Worm (Caenorhabditis elegans) whole organism, L4 larva: ENCODE data around the gene fbxb-112.

Source experiments
- F10B5.3 ChIP-seq: sonication (generic microtip); optimal IDR thresholded peaks from 2 replicates; lab custom pipeline; 2016; ENCODE audit warnings: mild to moderate bottlenecking, missing genetic modification characterization, missing compliant biosample characterization
- F49E8.2 ChIP-seq: sonication (generic microtip); optimal IDR thresholded peaks from 2 replicates; lab custom pipeline; 2016; ENCODE audit warnings: missing compliant biosample characterization, mild to moderate bottlenecking, missing genetic modification characterization, borderline replicate concordance
- R02D3.7 ChIP-seq: fragments of 150-350 bp; sonication (generic microtip); optimal IDR thresholded peaks from 3 replicates; lab custom pipeline; 2014; ENCODE audit warnings: missing biosample characterization, missing genetic modification characterization
- T20F7.1 ChIP-seq: fragments of 200-800 bp; sonication (Bioruptor generic); optimal IDR thresholded peaks from 2 replicates; lab custom pipeline; 2018; ENCODE audit warnings: mild to moderate bottlenecking, missing genetic modification characterization, missing compliant biosample characterization
- Y48G9A.11 ChIP-seq: fragments of 200-800 bp; sonication (Bioruptor generic); IDR thresholded peaks from 2 replicates; pipeline ENCODE4 v1.3.6; 2022; ENCODE audit warnings: missing genetic modification reagents, missing genetic modification characterization, missing compliant biosample characterization
- Y5F2A.4 ChIP-seq: fragments of 200-800 bp; sonication (Bioruptor generic); optimal IDR thresholded peaks from 2 replicates; lab custom pipeline; 2018; ENCODE audit warnings: mild to moderate bottlenecking, missing genetic modification characterization, missing compliant biosample characterization
- Y75B8A.6 ChIP-seq: fragments of 200-800 bp; sonication (Bioruptor generic); IDR thresholded peaks from 2 replicates; pipeline ENCODE4 v1.3.6; 2022; ENCODE audit warnings: missing genetic modification reagents, missing genetic modification characterization, missing compliant biosample characterization
- ZK337.2 ChIP-seq: fragments of 200-800 bp; sonication (Bioruptor generic); IDR thresholded peaks from 2 replicates; pipeline ENCODE4 v1.3.6; 2022; ENCODE audit warnings: missing genetic modification reagents, missing genetic modification characterization, missing compliant biosample characterization
- ama-1 ChIP-seq: fragments of 150-350 bp; optimal IDR thresholded peaks from 2 replicates; lab custom pipeline; 2014; ENCODE audit warnings: inconsistent platforms, mixed read lengths
- arid-1 ChIP-seq: fragments of 200-800 bp; sonication (Bioruptor generic); conservative IDR thresholded peaks from 2 replicates; pipeline ENCODE4 v1.3.6; 2022; ENCODE audit warnings: missing genetic modification reagents, missing genetic modification characterization, missing compliant biosample characterization
- ceh-28 ChIP-seq: fragments of 150-350 bp; optimal IDR thresholded peaks from 2 replicates; lab custom pipeline; 2014; ENCODE audit warnings: missing biosample characterization, missing genetic modification reagents, missing genetic modification characterization
- ceh-32 ChIP-seq: sonication (generic microtip); optimal IDR thresholded peaks from 2 replicates; lab custom pipeline; 2016; ENCODE audit warnings: mild to moderate bottlenecking, missing genetic modification characterization, missing compliant biosample characterization; ENCODE audit not compliant: poor library complexity
- ceh-44 ChIP-seq: fragments of 200-800 bp; sonication (Bioruptor generic); IDR thresholded peaks from 2 replicates; pipeline ENCODE4 v1.3.6; 2022; ENCODE audit warnings: missing genetic modification reagents, missing genetic modification characterization, missing compliant biosample characterization
- ceh-62 ChIP-seq: sonication (generic microtip); optimal IDR thresholded peaks from 2 replicates; lab custom pipeline; 2017; ENCODE audit warnings: missing biosample characterization, missing genetic modification characterization
- ctbp-1 ChIP-seq: fragments of 200-800 bp; sonication (Bioruptor generic); IDR thresholded peaks from 2 replicates; pipeline ENCODE4 v1.3.6; 2022; ENCODE audit warnings: missing genetic modification reagents, missing genetic modification characterization, missing compliant biosample characterization
- daf-12 ChIP-seq: fragments of 150-350 bp; optimal IDR thresholded peaks from 2 replicates; lab custom pipeline; 2014; ENCODE audit warnings: missing biosample characterization, missing genetic modification reagents, missing genetic modification characterization
- daf-16 ChIP-seq, 3 experiments: sonication (generic microtip); optimal IDR thresholded peaks; 2 replicates each; lab custom pipeline; 2016 to 2017; ENCODE audit warnings: missing genetic modification characterization in 3 of 3, missing genetic modification reagents in 3 of 3, mild to moderate bottlenecking in 2 of 3, missing compliant biosample characterization in 2 of 3, missing biosample characterization in 1 of 3, moderate library complexity in 1 of 3
- dmd-8 ChIP-seq: fragments of 200-800 bp; sonication (Bioruptor generic); IDR thresholded peaks from 2 replicates; pipeline ENCODE4 v1.3.6; 2022; ENCODE audit warnings: missing genetic modification characterization, missing compliant biosample characterization
- duxl-1 ChIP-seq: sonication (generic microtip); optimal IDR thresholded peaks from 2 replicates; lab custom pipeline; 2016; ENCODE audit warnings: mild to moderate bottlenecking, missing genetic modification characterization, moderate library complexity, missing compliant biosample characterization; ENCODE audit not compliant: poor library complexity
- dve-1 ChIP-seq: sonication (generic microtip); optimal IDR thresholded peaks from 2 replicates; lab custom pipeline; 2017; ENCODE audit warnings: antibody characterized with exemption, mild to moderate bottlenecking, missing genetic modification characterization, missing compliant biosample characterization; ENCODE audit not compliant: insufficient read depth
- egl-27 ChIP-seq: sonication (generic microtip); optimal IDR thresholded peaks from 3 replicates; lab custom pipeline; 2017; ENCODE audit warnings: missing biosample characterization, missing genetic modification reagents, missing genetic modification characterization
- hlh-30 ChIP-seq: sonication (generic microtip); optimal IDR thresholded peaks from 2 replicates; lab custom pipeline; 2017; ENCODE audit warnings: antibody characterized with exemption, mild to moderate bottlenecking, missing genetic modification characterization, missing compliant biosample characterization; ENCODE audit not compliant: insufficient read depth
- hmg-1.1 ChIP-seq: fragments of 200-800 bp; sonication (Bioruptor generic); IDR thresholded peaks from 2 replicates; pipeline ENCODE4 v1.3.6; 2022; ENCODE audit warnings: missing genetic modification reagents, missing genetic modification characterization, missing compliant biosample characterization
- lim-7 ChIP-seq: fragments of 200-800 bp; sonication (Bioruptor generic); IDR thresholded peaks from 2 replicates; pipeline ENCODE4 v1.3.6; 2022; ENCODE audit warnings: missing genetic modification characterization, missing compliant biosample characterization
- lin-15B ChIP-seq: fragments of 150-350 bp; sonication (generic microtip); optimal IDR thresholded peaks from 3 replicates; lab custom pipeline; 2014; ENCODE audit warnings: missing biosample characterization, missing genetic modification characterization
- lin-38 ChIP-seq: fragments of 200-800 bp; sonication (Bioruptor generic); IDR thresholded peaks from 2 replicates; pipeline ENCODE4 v1.3.6; 2022; ENCODE audit warnings: missing genetic modification reagents, missing genetic modification characterization, missing compliant biosample characterization
- lir-3 ChIP-seq: sonication (generic microtip); optimal IDR thresholded peaks from 2 replicates; lab custom pipeline; 2016; ENCODE audit warnings: mild to moderate bottlenecking, missing genetic modification characterization, missing compliant biosample characterization
- lsy-2 ChIP-seq, 2 experiments: fragments of 150-350 bp in 1 of 2; sonication (generic microtip) in 1 of 2; optimal IDR thresholded peaks; 2 replicates each; lab custom pipeline; 2014 to 2017; ENCODE audit warnings: missing biosample characterization in 2 of 2, missing genetic modification characterization in 2 of 2
- mdt-29 ChIP-seq: fragments of 200-800 bp; sonication (Bioruptor generic); IDR thresholded peaks from 2 replicates; pipeline ENCODE4 v1.3.6; 2022; ENCODE audit warnings: missing genetic modification reagents, missing genetic modification characterization, missing compliant biosample characterization
- mep-1 ChIP-seq: fragments of 150-350 bp; sonication (generic microtip); optimal IDR thresholded peaks from 3 replicates; lab custom pipeline; 2014; ENCODE audit warnings: missing biosample characterization, missing genetic modification characterization
- mxl-3 ChIP-seq: fragments of 200-800 bp; sonication (Bioruptor generic); optimal IDR thresholded peaks from 2 replicates; lab custom pipeline; 2018; ENCODE audit warnings: mild to moderate bottlenecking, missing genetic modification characterization, missing compliant biosample characterization
- nhr-102 ChIP-seq: sonication (generic microtip); optimal IDR thresholded peaks from 2 replicates; lab custom pipeline; 2016; ENCODE audit warnings: mild to moderate bottlenecking, missing genetic modification characterization, moderate library complexity, missing compliant biosample characterization
- nhr-237 ChIP-seq: sonication (generic microtip); optimal IDR thresholded peaks from 2 replicates; lab custom pipeline; 2017; ENCODE audit warnings: missing biosample characterization, missing genetic modification characterization
- nhr-25 ChIP-seq: sonication (generic microtip); optimal IDR thresholded peaks from 2 replicates; lab custom pipeline; 2017; ENCODE audit warnings: missing genetic modification characterization, mild to moderate bottlenecking, missing compliant biosample characterization, antibody characterized with exemption, moderate library complexity, borderline replicate concordance; ENCODE audit not compliant: insufficient read depth
- nhr-41 ChIP-seq: fragments of 200-800 bp; sonication (Bioruptor generic); IDR thresholded peaks from 2 replicates; pipeline ENCODE4 v1.3.6; 2022; ENCODE audit warnings: missing genetic modification reagents, missing genetic modification characterization, missing compliant biosample characterization
- nhr-48 ChIP-seq: sonication (generic microtip); optimal IDR thresholded peaks from 2 replicates; lab custom pipeline; 2016; ENCODE audit warnings: mild to moderate bottlenecking, missing genetic modification characterization, missing compliant biosample characterization
- nhr-76 ChIP-seq: fragments of 150-350 bp; optimal IDR thresholded peaks from 2 replicates; lab custom pipeline; 2014; ENCODE audit warnings: missing biosample characterization, missing genetic modification characterization
- pha-4 ChIP-seq, 2 experiments: fragments of 150-350 bp in 1 of 2; fragments of 200-800 bp in 1 of 2; sonication (Bioruptor generic) in 1 of 2; IDR thresholded peaks in 1 of 2; optimal IDR thresholded peaks in 1 of 2; 2 replicates each; pipeline versions ENCODE4 v1.3.6 to Lab custom; 2014 to 2022; ENCODE audit warnings: missing genetic modification characterization in 2 of 2, missing genetic modification reagents in 2 of 2, missing biosample characterization in 1 of 2, missing compliant biosample characterization in 1 of 2
- skn-1 ChIP-seq: fragments of 150-350 bp; optimal IDR thresholded peaks from 2 replicates; lab custom pipeline; 2014; ENCODE audit warnings: missing biosample characterization, missing genetic modification characterization
- snpc-4 ChIP-seq: fragments of 150-350 bp; optimal IDR thresholded peaks from 2 replicates; lab custom pipeline; 2014; ENCODE audit warnings: missing biosample characterization, missing genetic modification characterization
- spr-1 ChIP-seq: sonication (generic microtip); optimal IDR thresholded peaks from 2 replicates; lab custom pipeline; 2016; ENCODE audit warnings: mild to moderate bottlenecking, missing genetic modification characterization, missing compliant biosample characterization
- tag-97 ChIP-seq: fragments of 200-800 bp; sonication (Bioruptor generic); IDR thresholded peaks from 2 replicates; pipeline ENCODE4 v1.3.6; 2022; ENCODE audit warnings: missing genetic modification characterization, missing compliant biosample characterization
- zag-1 ChIP-seq: fragments of 150-350 bp; optimal IDR thresholded peaks from 2 replicates; lab custom pipeline; 2014; ENCODE audit warnings: missing biosample characterization, missing genetic modification characterization
- zfp-3 ChIP-seq: fragments of 200-800 bp; sonication (Bioruptor generic); conservative IDR thresholded peaks from 2 replicates; pipeline ENCODE4 v1.3.6; 2022; ENCODE audit warnings: missing genetic modification reagents, missing genetic modification characterization, missing compliant biosample characterization
- zip-11 ChIP-seq: fragments of 200-800 bp; sonication (Bioruptor generic); IDR thresholded peaks from 2 replicates; pipeline ENCODE4 v1.3.6; 2022; ENCODE audit warnings: missing genetic modification characterization, missing compliant biosample characterization
- zip-2 ChIP-seq: fragments of 150-350 bp; optimal IDR thresholded peaks from 2 replicates; lab custom pipeline; 2014; ENCODE audit warnings: missing biosample characterization, missing genetic modification characterization
- ztf-7 ChIP-seq: fragments of 150-350 bp; optimal IDR thresholded peaks from 2 replicates; lab custom pipeline; 2014; ENCODE audit warnings: missing biosample characterization, missing genetic modification characterization

fbxb-112 gene

DNA sequence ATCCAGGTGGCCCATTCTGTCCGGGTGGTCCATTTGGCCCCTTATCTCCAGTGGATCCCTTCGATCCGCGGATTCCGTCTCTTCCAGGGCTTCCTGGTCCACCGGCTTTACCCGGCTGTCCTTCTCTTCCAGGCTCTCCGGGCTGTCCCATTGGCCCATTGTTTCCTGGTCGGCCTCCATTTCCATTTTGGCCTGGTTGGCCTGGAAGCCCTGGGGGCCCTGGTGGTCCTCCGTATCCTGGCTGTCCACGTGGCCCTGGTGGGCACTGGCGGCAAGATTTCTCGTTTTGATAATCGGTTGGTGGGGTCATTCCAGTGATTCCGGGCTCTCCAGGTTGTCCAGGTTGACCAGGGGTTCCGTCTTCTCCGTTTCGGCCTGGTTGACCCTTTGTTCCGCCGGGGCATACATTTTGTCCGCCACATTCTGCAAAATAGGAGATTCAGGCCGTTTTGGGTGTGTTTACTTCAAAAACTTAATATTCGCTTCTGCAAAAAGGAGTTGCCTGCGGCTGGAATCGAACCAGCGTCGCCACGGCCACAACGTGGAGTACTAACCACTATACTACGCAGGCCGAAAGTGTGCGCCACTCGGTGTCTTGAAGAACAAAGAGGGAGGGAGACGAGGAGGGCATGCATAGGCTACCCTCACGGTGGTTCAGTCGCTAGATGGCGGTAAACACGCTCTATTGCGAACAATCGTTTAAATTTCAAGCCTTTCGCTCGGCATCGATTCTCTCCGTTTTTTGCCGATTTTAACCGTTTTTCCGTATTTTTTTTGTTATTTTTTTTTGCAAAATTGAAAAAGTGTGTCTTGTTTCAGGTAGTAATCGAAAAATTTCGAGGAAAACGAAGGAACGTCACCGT lies 30.3 kb downstream of the fbxb-112 start, which contains the start of gene W09G10.9 (continued):
- TF ChIP-seq lin-15B (tag; lab: Kevin White, UChicago) (no peak), hlh-30 (tag; lab: Kevin White, UChicago) (peak; percentile 22), mep-1 (tag; lab: Kevin White, UChicago) (peak; percentile 71), ZK337.2 (peak; percentile 74; the same call in 1 of the 2 replicates), ceh-32 (tag; lab: Kevin White, UChicago) (no peak), ctbp-1 (GFP tag; lab: Robert Waterston, UW) (peak; percentile 75), T20F7.1 (GFP tag; lab: Kevin White, UChicago) (no peak), F49E8.2 (tag; lab: Kevin White, UChicago) (no peak), zfp-3 (no peak), lir-3 (tag; lab: Kevin White, UChicago) (no peak), nhr-102 (tag; lab: Kevin White, UChicago) (peak; percentile 46), Y75B8A.6 (GFP tag; lab: Robert Waterston, UW) (0 out of 2 replicates have a peak, but pooled peaks have one; percentile 48), zip-11 (0 out of 2 replicates have a peak, but pooled peaks have one; percentile 51), spr-1 (tag; lab: Kevin White, UChicago) (peak; percentile 20), nhr-237 (tag; lab: Kevin White, UChicago) (no peak), ztf-7 (no peak), dve-1 (peak; percentile 25), mdt-29 (peak; percentile 69), R02D3.7 (tag; lab: Kevin White, UChicago) (no peak), zip-2 (tag; lab: Kevin White, UChicago) (no peak), F10B5.3 (tag; lab: Kevin White, UChicago) (no peak), Y5F2A.4 (GFP tag; lab: Kevin White, UChicago) (no peak), zag-1 (no peak), nhr-25 (no peak), snpc-4 (tag; lab: Kevin White, UChicago) (no peak), skn-1 (tag; lab: Kevin White, UChicago) (no peak), daf-12 (tag; lab: Kevin White, UChicago) (no peak), egl-27 (tag; lab: Kevin White, UChicago) (no peak), nhr-41 (GFP tag; lab: Robert Waterston, UW) (0 out of 2 replicates have a peak, but pooled peaks have one; percentile 11), hmg-1.1 (GFP tag; lab: Robert Waterston, UW) (peak; percentile 96), arid-1 (GFP tag; lab: Robert Waterston, UW) (peak; percentile 91), lim-7 (GFP tag; lab: Robert Waterston, UW) (peak; percentile 86), ceh-44 (GFP tag; lab: Robert Waterston, UW) (peak; percentile 81), pha-4 (GFP tag; IDR thresholded peaks at IDR 0.05; lab: Robert Waterston, UW) (peak; percentile 90), pha-4 (tag; optimal IDR thresholded peaks at IDR 0.05; lab: Kevin White, UChicago) (no peak), ceh-28 (tag; lab: Kevin White, UChicago) (no peak), mxl-3 (GFP tag; lab: Kevin White, UChicago) (peak; percentile 15), dmd-8 (GFP tag; lab: Robert Waterston, UW) (peak; percentile 87), lsy-2 (tag; optimal IDR thresholded peaks at IDR 0.05; lab: Kevin White, UChicago) (peak; percentile 51 to 74), duxl-1 (tag; lab: Kevin White, UChicago) (peak; percentile 90), tag-97 (GFP tag; lab: Robert Waterston, UW) (0 out of 2 replicates have a peak, but pooled peaks have one; percentile 77), nhr-76 (tag; lab: Kevin White, UChicago) (no peak), daf-16 (GFP tag; optimal IDR thresholded peaks at IDR 0.05; lab: Kevin White, UChicago) (peak in 1 of 2 experiments; percentile 29), daf-16 (tag; optimal IDR thresholded peaks at IDR 0.05; lab: Kevin White, UChicago) (peak; percentile 54), ama-1 (lab: Kevin White, UChicago) (no peak), lin-38 (GFP tag; lab: Robert Waterston, UW) (peak; percentile 95), ceh-62 (tag; lab: Kevin White, UChicago) (no peak), Y48G9A.11 (GFP tag; lab: Robert Waterston, UW) (peak; percentile 84), nhr-48 (no peak)
